Worm (Caenorhabditis elegans): ENCODE measurements around the gene ZK666.2.

ce11 chrII:10443898-10444297, 27.8 kb downstream of the ZK666.2 start:
- TF ChIP-seq nhr-25 (tag; optimal IDR thresholded peaks at IDR 0.05; ENCODE audit: borderline replicate concordance, insufficient read depth) (no peak), unc-62 (GFP tag; optimal IDR thresholded peaks at IDR 0.05 in 1 of 2) (no peak), unc-62 (tag; optimal IDR thresholded peaks at IDR 0.05) (no peak)

All from whole organism, L4 larva.